Fruit fly (Drosophila melanogaster) whole organism, embryonic: ENCODE results near the gene tipE.

ENCODE experiments used
- Atf6 ChIP-seq: fragments of 200-800 bp; sonication (Bioruptor generic); IDR thresholded peaks from 2 replicates; pipeline ENCODE4 v1.3.6; 2022; ENCODE audit warnings: missing biosample characterization, missing genetic modification characterization
- BEAF-32 ChIP-seq: fragments of 200-800 bp; sonication (Bioruptor generic); optimal IDR thresholded peaks from 3 replicates; lab custom pipeline; 2017; ENCODE audit warnings: missing biosample characterization, missing genetic modification characterization, mild to moderate bottlenecking, moderate library complexity, missing genetic modification reagents
- CG10274 ChIP-seq: fragments of 200-800 bp; sonication (Bioruptor generic); optimal IDR thresholded peaks from 3 replicates; lab custom pipeline; 2017; ENCODE audit warnings: missing biosample characterization, mild to moderate bottlenecking, missing genetic modification characterization
- CG10654 ChIP-seq: fragments of 200-800 bp; sonication (Bioruptor generic); optimal IDR thresholded peaks from 2 replicates; lab custom pipeline; 2016; ENCODE audit warnings: missing biosample characterization, missing genetic modification characterization
- CG10979 ChIP-seq: fragments of 200-800 bp; sonication (Bioruptor generic); optimal IDR thresholded peaks from 2 replicates; lab custom pipeline; 2018; ENCODE audit warnings: missing biosample characterization, mild to moderate bottlenecking, missing genetic modification characterization, moderate library complexity
- CG12071 ChIP-seq: fragments of 200-800 bp; sonication (Bioruptor generic); optimal IDR thresholded peaks from 3 replicates; lab custom pipeline; 2018; ENCODE audit warnings: missing biosample characterization, mild to moderate bottlenecking, missing genetic modification characterization
- CG12104 ChIP-seq: fragments of 200-800 bp; sonication (Bioruptor generic); optimal IDR thresholded peaks from 3 replicates; lab custom pipeline; 2016; ENCODE audit warnings: missing biosample characterization, missing genetic modification characterization
- CG14710 ChIP-seq: fragments of 200-800 bp; sonication (Bioruptor generic); optimal IDR thresholded peaks from 3 replicates; lab custom pipeline; 2019; ENCODE audit warnings: missing biosample characterization, mild to moderate bottlenecking, missing genetic modification characterization, moderate library complexity
- CG15514 ChIP-seq: fragments of 200-800 bp; sonication (Bioruptor generic); optimal IDR thresholded peaks from 3 replicates; lab custom pipeline; 2017; ENCODE audit warnings: missing biosample characterization, missing genetic modification characterization, mild to moderate bottlenecking, moderate library complexity, missing genetic modification reagents
- CG17912 ChIP-seq: fragments of 200-800 bp; sonication (Bioruptor generic); optimal IDR thresholded peaks from 2 replicates; lab custom pipeline; 2018; ENCODE audit warnings: missing biosample characterization, mild to moderate bottlenecking, missing genetic modification characterization
- CG32532 ChIP-seq: fragments of 200-800 bp; sonication (Bioruptor generic); IDR thresholded peaks from 2 replicates; pipeline ENCODE4 v1.3.6; 2022; ENCODE audit warnings: missing biosample characterization, missing genetic modification characterization
- CG43689 ChIP-seq: fragments of 200-800 bp; sonication (Bioruptor generic); IDR thresholded peaks from 2 replicates; pipeline ENCODE4 v1.3.6; 2022; ENCODE audit warnings: missing biosample characterization, missing genetic modification characterization
- CG6683 ChIP-seq: fragments of 200-800 bp; sonication (Bioruptor generic); optimal IDR thresholded peaks from 2 replicates; lab custom pipeline; 2017; ENCODE audit warnings: missing biosample characterization, mild to moderate bottlenecking, missing genetic modification characterization, missing genetic modification reagents
- CG7786 ChIP-seq: fragments of 200-800 bp; sonication (Bioruptor generic); optimal IDR thresholded peaks from 2 replicates; lab custom pipeline; 2016; ENCODE audit warnings: missing biosample characterization, missing genetic modification characterization
- CG9609 ChIP-seq: fragments of 200-800 bp; sonication (Bioruptor generic); optimal IDR thresholded peaks from 3 replicates; lab custom pipeline; 2016; ENCODE audit warnings: missing biosample characterization, missing genetic modification characterization
- CG9727 ChIP-seq: fragments of 200-800 bp; sonication (Bioruptor generic); optimal IDR thresholded peaks from 3 replicates; lab custom pipeline; 2017; ENCODE audit warnings: missing biosample characterization, mild to moderate bottlenecking, missing genetic modification characterization
- CG9932 ChIP-seq: fragments of 200-800 bp; sonication (Bioruptor generic); IDR thresholded peaks from 2 replicates; pipeline ENCODE4 v1.3.6; 2022; ENCODE audit warnings: missing biosample characterization, missing genetic modification characterization
- Dip3 ChIP-seq: fragments of 200-800 bp; sonication (Bioruptor generic); optimal IDR thresholded peaks from 3 replicates; lab custom pipeline; 2016; ENCODE audit warnings: missing biosample characterization, missing genetic modification characterization
- Dp ChIP-seq: fragments of 200-800 bp; sonication (Bioruptor generic); optimal IDR thresholded peaks from 2 replicates; lab custom pipeline; 2018; ENCODE audit warnings: missing biosample characterization, mild to moderate bottlenecking, missing genetic modification characterization, moderate library complexity
- Ets97D ChIP-seq: fragments of 200-800 bp; sonication (Bioruptor generic); optimal IDR thresholded peaks from 3 replicates; lab custom pipeline; 2016; ENCODE audit warnings: missing biosample characterization, missing genetic modification characterization
- Gug ChIP-seq: fragments of 200-800 bp; sonication (Bioruptor generic); IDR thresholded peaks from 4 replicates; pipeline ENCODE4 v1.3.6; 2022; ENCODE audit warnings: missing biosample characterization, missing genetic modification characterization
- HLH4C ChIP-seq: fragments of 200-800 bp; sonication (Bioruptor generic); IDR thresholded peaks from 3 replicates; pipeline ENCODE4 v1.3.6; 2022; ENCODE audit warnings: missing biosample characterization, missing genetic modification characterization; ENCODE audit not compliant: partially characterized antibody
- HLH54F ChIP-seq: fragments of 200-800 bp; sonication (Bioruptor generic); optimal IDR thresholded peaks from 3 replicates; lab custom pipeline; 2016; ENCODE audit warnings: missing biosample characterization, missing genetic modification characterization
- Hmr ChIP-seq: fragments of 200-800 bp; sonication (Bioruptor generic); optimal IDR thresholded peaks from 3 replicates; lab custom pipeline; 2017; ENCODE audit warnings: mild to moderate bottlenecking, missing biosample characterization, missing genetic modification reagents, missing genetic modification characterization
- MESR4 ChIP-seq: fragments of 200-800 bp; sonication (Bioruptor generic); optimal IDR thresholded peaks from 2 replicates; lab custom pipeline; 2018; ENCODE audit warnings: missing biosample characterization, mild to moderate bottlenecking, missing genetic modification characterization, moderate library complexity
- MTF-1 ChIP-seq: fragments of 200-800 bp; sonication (Bioruptor generic); optimal IDR thresholded peaks from 2 replicates; lab custom pipeline; 2018; ENCODE audit warnings: missing biosample characterization, mild to moderate bottlenecking, missing genetic modification characterization, borderline replicate concordance
- Med ChIP-seq: fragments of 200-800 bp; sonication (Bioruptor generic); peaks from one replicate; lab custom pipeline; 2016; ENCODE audit warnings: missing biosample characterization, missing genetic modification characterization, mild to moderate bottlenecking, inconsistent platforms, moderate library complexity
- Side ChIP-seq: fragments of 200-800 bp; sonication (Bioruptor generic); optimal IDR thresholded peaks from 2 replicates; lab custom pipeline; 2016; ENCODE audit warnings: missing biosample characterization, missing genetic modification characterization
- Sin3A ChIP-seq: fragments of >200 bp; optimal IDR thresholded peaks from 2 replicates; lab custom pipeline; 2018
- Xrp1 ChIP-seq: fragments of 200-800 bp; sonication (Bioruptor generic); IDR thresholded peaks from 2 replicates; pipeline ENCODE4 v1.3.6; 2022; ENCODE audit warnings: missing biosample characterization, missing genetic modification characterization
- ato ChIP-seq: fragments of 200-800 bp; sonication (Bioruptor generic); IDR thresholded peaks from 2 replicates; pipeline ENCODE4 v1.3.6; 2022; ENCODE audit warnings: missing biosample characterization, missing genetic modification characterization; ENCODE audit not compliant: partially characterized antibody
- az2 ChIP-seq: fragments of 200-800 bp; sonication (Bioruptor generic); optimal IDR thresholded peaks from 3 replicates; lab custom pipeline; 2016; ENCODE audit warnings: missing biosample characterization, missing genetic modification characterization
- chif ChIP-seq, 2 experiments: fragments of 200-800 bp; sonication (Bioruptor generic); optimal IDR thresholded peaks; 3 replicates each; lab custom pipeline; 2016; ENCODE audit warnings: missing biosample characterization in 2 of 2, missing genetic modification characterization in 2 of 2
- chm ChIP-seq: fragments of 200-800 bp; sonication (Bioruptor generic); IDR thresholded peaks from 2 replicates; pipeline ENCODE4 v1.3.6; 2022; ENCODE audit warnings: missing biosample characterization, missing genetic modification characterization
- chn ChIP-seq: fragments of 200-800 bp; sonication (Bioruptor generic); optimal IDR thresholded peaks from 2 replicates; lab custom pipeline; 2016; ENCODE audit warnings: missing biosample characterization, missing genetic modification characterization
- danr ChIP-seq: fragments of 200-800 bp; sonication (Bioruptor generic); IDR thresholded peaks from 2 replicates; pipeline ENCODE4 v1.3.6; 2022; ENCODE audit warnings: missing biosample characterization, missing genetic modification characterization
- dpn ChIP-seq, 2 experiments: fragments of 200-800 bp; sonication (Bioruptor generic); optimal IDR thresholded peaks; 3 replicates each; lab custom pipeline; 2016; ENCODE audit warnings: missing biosample characterization in 2 of 2, missing genetic modification characterization in 2 of 2
- gfzf ChIP-seq: fragments of 200-800 bp; sonication (Bioruptor generic); optimal IDR thresholded peaks from 2 replicates; lab custom pipeline; 2016; ENCODE audit warnings: missing biosample characterization, mild to moderate bottlenecking, missing genetic modification characterization, moderate library complexity
- hbn ChIP-seq: fragments of 200-800 bp; sonication (Bioruptor generic); IDR thresholded peaks from 2 replicates; pipeline ENCODE4 v1.3.6; 2022; ENCODE audit warnings: missing biosample characterization, missing genetic modification characterization; ENCODE audit not compliant: partially characterized antibody
- insv ChIP-seq, 2 experiments: fragments of 200-800 bp; sonication (Bioruptor generic); optimal IDR thresholded peaks; 3 replicates each; lab custom pipeline; 2016 to 2018; ENCODE audit warnings: missing biosample characterization in 2 of 2, missing genetic modification characterization in 2 of 2
- nerfin-1 ChIP-seq: fragments of 200-800 bp; sonication (Bioruptor generic); optimal IDR thresholded peaks from 3 replicates; lab custom pipeline; 2019; ENCODE audit warnings: missing biosample characterization, mild to moderate bottlenecking, missing genetic modification characterization, moderate library complexity
- p53 ChIP-seq: fragments of 200-800 bp; sonication (Bioruptor generic); optimal IDR thresholded peaks from 2 replicates; lab custom pipeline; 2016; ENCODE audit warnings: missing biosample characterization, missing genetic modification characterization
- ranshi ChIP-seq: fragments of 200-800 bp; sonication (Bioruptor generic); IDR thresholded peaks from 2 replicates; pipeline ENCODE4 v1.3.6; 2022; ENCODE audit warnings: missing biosample characterization, missing genetic modification characterization
- repo ChIP-seq: fragments of 200-800 bp; sonication (Bioruptor generic); optimal IDR thresholded peaks from 2 replicates; lab custom pipeline; 2016; ENCODE audit warnings: missing biosample characterization, missing genetic modification characterization
- so ChIP-seq: fragments of 200-800 bp; sonication (Bioruptor generic); IDR thresholded peaks from 3 replicates; pipeline ENCODE4 v1.3.6; 2022; ENCODE audit warnings: missing biosample characterization, missing genetic modification characterization
- stc ChIP-seq: fragments of 200-800 bp; sonication (Bioruptor generic); IDR thresholded peaks from 2 replicates; pipeline ENCODE4 v1.3.6; 2022; ENCODE audit warnings: missing biosample characterization, missing genetic modification characterization
- tap ChIP-seq: fragments of 200-800 bp; optimal IDR thresholded peaks from 3 replicates; lab custom pipeline; 2019; ENCODE audit warnings: missing biosample characterization, mild to moderate bottlenecking, missing genetic modification characterization, moderate library complexity

The tipE gene

DNA sequence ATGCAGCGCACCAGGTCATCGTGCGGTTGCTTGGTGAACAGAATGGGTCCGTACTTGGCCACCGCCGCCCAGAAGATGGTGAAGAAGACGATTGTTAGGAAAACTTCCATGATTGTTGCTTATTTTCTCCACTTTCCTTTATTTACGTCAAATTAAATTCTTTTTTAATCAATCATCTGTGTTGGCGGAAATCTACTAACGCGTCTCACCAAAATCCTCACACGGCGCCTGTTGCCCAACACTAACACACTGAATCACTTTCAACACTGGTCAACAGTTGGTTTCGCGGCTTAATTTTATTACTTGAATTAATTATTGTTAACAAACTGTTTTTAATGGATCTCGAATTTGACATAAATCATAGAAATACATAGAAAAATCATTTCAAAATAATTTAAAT, 1.6 kb upstream of the tipE start, which contains the start of gene VhaM9.7-c (continued):
- TF ChIP-seq CG12071 (GFP tag; lab: Kevin White, UChicago): no peak
- TF ChIP-seq p53 (GFP tag; lab: Kevin White, UChicago): no peak
- no peak for TF ChIP-seq tap
- peak; percentile 80 for TF ChIP-seq Dp
- TF ChIP-seq CG9727 (GFP tag; lab: Kevin White, UChicago): no peak
- peak; percentile 53 for TF ChIP-seq CG9609 (GFP tag; lab: Kevin White, UChicago)

DNA sequence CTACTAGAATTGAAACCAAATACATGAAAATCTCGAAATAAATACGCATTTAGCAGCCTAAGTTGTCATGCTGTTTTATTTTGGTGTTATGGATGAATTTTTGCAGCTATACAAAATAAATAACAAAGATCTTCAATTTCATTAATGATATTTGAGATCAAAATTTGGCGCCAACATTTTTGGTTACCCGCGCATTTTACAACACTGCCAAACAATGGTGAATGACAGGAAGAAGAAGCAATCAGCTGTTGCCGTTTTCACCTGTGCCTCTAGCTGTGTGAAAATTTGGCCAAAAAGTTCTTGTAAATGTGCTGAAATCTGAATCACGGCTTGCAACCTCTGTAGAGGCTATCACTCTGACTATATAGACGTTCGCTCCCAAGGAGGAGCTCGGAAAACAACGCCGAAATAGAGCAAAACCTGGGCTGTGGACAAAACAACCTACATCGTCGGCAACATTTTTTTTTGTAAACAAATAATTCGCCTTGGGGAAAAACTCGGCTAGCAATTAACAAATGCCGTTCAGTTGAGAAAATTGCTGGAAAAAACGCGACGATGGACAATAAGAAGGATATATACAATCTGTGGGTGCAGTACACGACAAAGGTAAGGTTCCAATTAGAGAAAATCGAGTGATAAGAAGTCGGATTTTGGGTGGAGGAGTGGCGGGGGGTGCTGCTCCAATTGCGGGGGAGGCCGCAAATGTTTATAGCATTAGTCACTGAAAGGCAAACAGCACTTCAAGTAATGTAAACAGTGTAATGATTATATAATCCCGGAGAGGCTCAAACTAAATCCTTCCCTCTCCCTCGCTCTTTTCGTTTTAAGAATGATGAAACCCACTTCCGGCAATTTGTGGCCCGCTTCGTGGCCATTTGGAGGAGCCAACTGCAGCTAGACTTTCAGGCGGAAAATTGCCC, 5.7 kb downstream of the tipE start, which contains the start of gene CG43367:
TSS of gene CG43367 (plus strand) at position 264 of the 920 bp plus-strand sequence.
- TF ChIP-seq hbn (GFP tag; lab: Robert Waterston, UW) (no peak), dpn (GFP tag; optimal IDR thresholded peaks at IDR 0.05; lab: Kevin White, UChicago) (peak in 1 of 2 experiments; percentile 40), CG43689 (no peak), CG32532 (GFP tag; lab: Robert Waterston, UW) (peak; percentile 32; the same call in 1 of the 2 replicates), az2 (GFP tag; lab: Kevin White, UChicago) (no peak), CG17912 (peak; percentile 22), CG10979 (tag; lab: Kevin White, UChicago) (no peak), gfzf (GFP tag; lab: Kevin White, UChicago) (peak; percentile 47), chif (GFP tag; optimal IDR thresholded peaks at IDR 0.05; lab: Kevin White, UChicago) (peak in 1 of 2 experiments; percentile 3), MESR4 (GFP tag; lab: Kevin White, UChicago) (peak; percentile 33), HLH4C (GFP tag; lab: Robert Waterston, UW) (no peak), CG14710 (no peak), Hmr (peak; percentile 6), HLH54F (peak; percentile 18), Sin3A (lab: Kevin White, UChicago) (peak; percentile 27), Dip3 (GFP tag; lab: Kevin White, UChicago) (no peak), so (GFP tag; lab: Robert Waterston, UW) (0 out of 3 replicates have a peak, but pooled peaks have one; percentile 33), chn (GFP tag; lab: Kevin White, UChicago) (no peak), Gug (GFP tag; lab: Robert Waterston, UW) (no peak), nerfin-1 (peak; percentile 8), chm (GFP tag; lab: Robert Waterston, UW) (0 out of 2 replicates have a peak, but pooled peaks have one; percentile 11), Ets97D (GFP tag; lab: Kevin White, UChicago) (no peak), CG10274 (no peak), Med (GFP tag; lab: Kevin White, UChicago) (peak; percentile 89), danr (no peak), CG15514 (GFP tag; lab: Kevin White, UChicago) (peak; percentile 29), CG7786 (GFP tag; lab: Kevin White, UChicago) (no peak), CG10654 (no peak), CG9932 (GFP tag; lab: Robert Waterston, UW) (peak; percentile 38), ranshi (GFP tag; lab: Robert Waterston, UW) (peak; percentile 5; the same call in 1 of the 2 replicates), BEAF-32 (GFP tag; lab: Kevin White, UChicago) (no peak), Xrp1 (GFP tag; lab: Robert Waterston, UW) (peak; percentile 23; the same call in 1 of the 2 replicates), MTF-1 (GFP tag; lab: Kevin White, UChicago) (peak; percentile 6), repo (GFP tag; lab: Kevin White, UChicago) (no peak), Side (GFP tag; lab: Kevin White, UChicago) (peak; percentile 20), CG12104 (GFP tag; lab: Kevin White, UChicago) (no peak), ato (no peak), stc (peak; percentile 11; the same call in 1 of the 2 replicates), Atf6 (GFP tag; lab: Robert Waterston, UW) (0 out of 2 replicates have a peak, but pooled peaks have one; percentile 22), insv (GFP tag; optimal IDR thresholded peaks at IDR 0.05; lab: Kevin White, UChicago) (peak in 1 of 2 experiments; percentile 47), CG6683 (GFP tag; lab: Kevin White, UChicago) (no peak)
